Worm (Caenorhabditis elegans) whole organism, L2 larva: ENCODE results near the gene K03B4.2.

Source experiments
- alr-1 ChIP-seq: fragments of 150-350 bp; optimal IDR thresholded peaks from 2 replicates; lab custom pipeline; 2014; ENCODE audit warnings: missing biosample characterization, missing genetic modification characterization
- ama-1 ChIP-seq: fragments of 150-350 bp; optimal IDR thresholded peaks from 2 replicates; lab custom pipeline; 2018; ENCODE audit warnings: inconsistent platforms
- fos-1 ChIP-seq: fragments of 150-350 bp; optimal IDR thresholded peaks from 2 replicates; lab custom pipeline; 2014; ENCODE audit warnings: missing biosample characterization, missing genetic modification characterization
- lin-11 ChIP-seq: fragments of 150-350 bp; sonication (generic microtip); optimal IDR thresholded peaks from 2 replicates; lab custom pipeline; 2014; ENCODE audit warnings: missing biosample characterization, missing genetic modification characterization, inconsistent platforms, mixed read lengths
- mdl-1 ChIP-seq, 2 experiments: fragments of 150-350 bp in 1 of 2; sonication (generic microtip) in 1 of 2; optimal IDR thresholded peaks; 2 replicates each; lab custom pipeline; 2017; ENCODE audit warnings: missing biosample characterization in 2 of 2, missing genetic modification characterization in 2 of 2
- nhr-6 ChIP-seq: fragments of 150-350 bp; optimal IDR thresholded peaks from 2 replicates; lab custom pipeline; 2014; ENCODE audit warnings: missing biosample characterization, missing genetic modification characterization
- nhr-77 ChIP-seq: fragments of 150-350 bp; optimal IDR thresholded peaks from 2 replicates; lab custom pipeline; 2014; ENCODE audit warnings: missing biosample characterization, missing genetic modification characterization
- unc-39 ChIP-seq: fragments of 150-350 bp; optimal IDR thresholded peaks from 2 replicates; lab custom pipeline; 2014; ENCODE audit warnings: missing biosample characterization, missing genetic modification characterization
- unc-62 ChIP-seq: fragments of 150-350 bp; optimal IDR thresholded peaks from 2 replicates; lab custom pipeline; 2014; ENCODE audit warnings: missing biosample characterization, missing genetic modification reagents, missing genetic modification characterization
- ztf-1 ChIP-seq: fragments of 200-800 bp; sonication (Bioruptor generic); conservative IDR thresholded peaks from 2 replicates; pipeline ENCODE4 v1.3.6; 2022; ENCODE audit warnings: missing genetic modification characterization, missing compliant biosample characterization

ce11 chrV:4694466-4695092 lies 6.8 kb downstream of the K03B4.2 start:
- TF ChIP-seq mdl-1 (tag; optimal IDR thresholded peaks at IDR 0.05; lab: Kevin White, UChicago) (no peak), unc-62 (no peak), ama-1 (lab: Kevin White, UChicago) (no peak), unc-39 (tag; lab: Kevin White, UChicago) (no peak), ztf-1 (GFP tag; lab: Robert Waterston, UW) (no peak), nhr-6 (tag; lab: Kevin White, UChicago) (no peak), alr-1 (tag; lab: Kevin White, UChicago) (no peak), lin-11 (no peak), fos-1 (tag; lab: Kevin White, UChicago) (no peak), nhr-77 (tag; lab: Kevin White, UChicago) (no peak)
